Worm (Caenorhabditis elegans): Measurements from ENCODE around the gene K10H10.10.

ce11 chrII:14550613-14551012 lies 43.0 kb downstream of the K10H10.10 start, which contains the start of gene nlp-41:
- no peak for TF ChIP-seq nhr-90 (tag; optimal IDR thresholded peaks at IDR 0.05; ENCODE audit: poor library complexity)
- no peak for TF ChIP-seq aly-2 (tag; optimal IDR thresholded peaks at IDR 0.05)
- TF ChIP-seq lin-13 (GFP tag; optimal IDR thresholded peaks at IDR 0.05) = no peak
- TF ChIP-seq unc-30 (tag; optimal IDR thresholded peaks at IDR 0.05) = no peak
- TF ChIP-seq nhr-12 (tag; optimal IDR thresholded peaks at IDR 0.05) = no peak
- no peak for TF ChIP-seq ceh-63 (GFP tag; optimal IDR thresholded peaks at IDR 0.05)
- TF ChIP-seq egl-27 (tag; optimal IDR thresholded peaks at IDR 0.05) = no peak
- no peak for TF ChIP-seq nhr-77 (tag; optimal IDR thresholded peaks at IDR 0.05)
- no peak for TF ChIP-seq alr-1 (tag; optimal IDR thresholded peaks at IDR 0.05; ENCODE audit: borderline replicate concordance)
- no peak for TF ChIP-seq ama-1 (optimal IDR thresholded peaks at IDR 0.05)

All from whole organism, L1 larva.